Fruit fly (Drosophila melanogaster) whole organism: ENCODE measurements around the gene CG10467.

Experiments
- CG8478 ChIP-seq: fragments of >200 bp; optimal IDR thresholded peaks from 2 replicates; lab custom pipeline; 2018; ENCODE audit warnings: inconsistent platforms
- psq ChIP-seq: fragments of >200 bp; optimal IDR thresholded peaks from 2 replicates; lab custom pipeline; 2017
- usp ChIP-seq: fragments of >200 bp; optimal IDR thresholded peaks from 2 replicates; lab custom pipeline; 2017; ENCODE audit warnings: missing biosample characterization, missing genetic modification characterization, mixed read lengths

DNA sequence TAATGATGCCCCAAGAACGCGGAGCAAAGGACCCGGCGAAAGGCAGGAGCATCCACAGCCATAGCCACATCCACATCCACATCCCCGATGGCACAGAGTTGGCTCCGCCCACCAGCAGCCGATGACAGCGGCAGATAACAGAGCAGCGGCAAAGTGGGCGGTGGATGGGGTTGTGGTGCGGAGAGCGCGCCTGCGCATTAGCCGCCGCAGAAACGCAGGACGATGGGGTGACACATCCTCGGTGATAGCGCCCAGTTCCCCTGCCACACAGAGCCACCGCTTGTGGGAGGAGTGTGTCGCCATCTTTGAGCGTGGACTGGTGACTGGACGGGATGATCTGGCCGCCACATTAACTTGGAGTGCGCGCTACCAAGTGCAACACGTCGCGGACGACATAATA lies 2.7 kb upstream of the CG10467 start, which contains the start of gene Ets65A:
- no peak for TF ChIP-seq usp (GFP tag; lab: Kevin White, UChicago)
- TF ChIP-seq psq (lab: Kevin White, UChicago) = no peak
- no peak for TF ChIP-seq CG8478
